Worm (Caenorhabditis elegans): ENCODE data around the gene sra-38.

- TF ChIP-seq lin-26 (GFP tag; IDR thresholded peaks at IDR 0.05) (no peak), aptf-2 (GFP tag; conservative IDR thresholded peaks at IDR 0.05) (no peak)
Measured at ce11 chrX:13945090-13945489, 45.1 kb upstream of the sra-38 start.

All from whole organism, young adult.